Fruit fly (Drosophila melanogaster): ENCODE measurements around the gene tna.

The tna gene

DNA sequence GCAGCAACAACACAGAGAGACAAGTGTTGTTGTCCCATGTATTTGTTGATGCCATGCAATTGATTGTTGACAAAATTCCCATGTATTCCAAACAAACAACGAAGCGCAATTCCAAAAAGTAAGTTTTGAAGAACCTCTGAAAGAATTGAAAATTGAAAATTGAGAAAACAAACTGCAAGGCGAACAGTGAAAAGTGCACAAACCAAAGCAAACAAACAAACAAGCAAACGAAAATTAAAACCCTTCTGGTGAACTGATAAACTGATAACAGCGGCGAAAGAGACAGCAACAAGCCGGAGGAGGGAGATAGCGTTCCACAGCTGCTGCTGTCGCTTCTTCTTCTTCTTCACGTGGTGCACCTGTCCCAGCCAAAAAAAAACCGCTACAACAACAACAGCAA is 23.2 kb downstream of the tna start (continued):
- no peak for TF ChIP-seq eyg (GFP tag; optimal IDR thresholded peaks at IDR 0.05)
- TF ChIP-seq lilli (GFP tag; optimal IDR thresholded peaks at IDR 0.05), result no peak
- TF ChIP-seq Sry-β (GFP tag; optimal IDR thresholded peaks at IDR 0.05), result no peak
- TF ChIP-seq kni (GFP tag; optimal IDR thresholded peaks at IDR 0.05), result peak; percentile 48
- no peak for TF ChIP-seq CG14965 (GFP tag; optimal IDR thresholded peaks at IDR 0.05; ENCODE audit: borderline replicate concordance)
- TF ChIP-seq dpn (GFP tag; optimal IDR thresholded peaks at IDR 0.05), result peak in 1 of 2 experiments; percentile 10
- no peak for TF ChIP-seq Tbp (GFP tag; optimal IDR thresholded peaks at IDR 0.05)
- TF ChIP-seq CG1602 (GFP tag; optimal IDR thresholded peaks at IDR 0.05), result peak; percentile 15
- no peak for TF ChIP-seq tup (GFP tag; optimal IDR thresholded peaks at IDR 0.05)
- TF ChIP-seq Ssrp (tag; optimal IDR thresholded peaks at IDR 0.05), result peak; percentile 5
- TF ChIP-seq CG7839 (tag; optimal IDR thresholded peaks at IDR 0.05), result no peak
- no peak for TF ChIP-seq pnt (GFP tag; optimal IDR thresholded peaks at IDR 0.05)
- no peak for TF ChIP-seq Scr (GFP tag; IDR thresholded peaks at IDR 0.05; ENCODE audit: partially characterized antibody)
- TF ChIP-seq dmrt99B (tag; optimal IDR thresholded peaks at IDR 0.05), result no peak
- no peak for TF ChIP-seq CG6175 (GFP tag; IDR thresholded peaks at IDR 0.05)
- no peak for TF ChIP-seq Hr39 (optimal IDR thresholded peaks at IDR 0.05)
- no peak for TF ChIP-seq CG2712 (tag; optimal IDR thresholded peaks at IDR 0.05)
- no peak for TF ChIP-seq CG6765 (GFP tag; optimal IDR thresholded peaks at IDR 0.05)
- no peak for TF ChIP-seq CG3838 (GFP tag; optimal IDR thresholded peaks at IDR 0.05)
- TF ChIP-seq CG11723 (GFP tag; optimal IDR thresholded peaks at IDR 0.05), result no peak
- no peak; the same call in 1 of the 2 replicates for TF ChIP-seq ara (GFP tag; IDR thresholded peaks at IDR 0.05)
- TF ChIP-seq Dp (GFP tag; optimal IDR thresholded peaks at IDR 0.05), result no peak
- TF ChIP-seq CG30020 (tag; optimal IDR thresholded peaks at IDR 0.05), result no peak
- TF ChIP-seq Hmr (GFP tag; optimal IDR thresholded peaks at IDR 0.05), result no peak
- TF ChIP-seq CG15601 (tag; optimal IDR thresholded peaks at IDR 0.05), result no peak
- TF ChIP-seq ranshi (GFP tag; IDR thresholded peaks at IDR 0.05), result no peak
- TF ChIP-seq NC2α (GFP tag; optimal IDR thresholded peaks at IDR 0.05), result no peak
- TF ChIP-seq CG1647 (GFP tag; optimal IDR thresholded peaks at IDR 0.05), result no peak
- no peak for TF ChIP-seq pita (GFP tag; optimal IDR thresholded peaks at IDR 0.05)
- TF ChIP-seq corto (GFP tag; optimal IDR thresholded peaks at IDR 0.05), result no peak
- no peak for TF ChIP-seq CG7357 (GFP tag; IDR thresholded peaks at IDR 0.05)
- TF ChIP-seq twi (tag; optimal IDR thresholded peaks at IDR 0.05), result peak; percentile 2
- TF ChIP-seq CG15696 (tag; optimal IDR thresholded peaks at IDR 0.05), result peak; percentile 65
- peak; percentile 18 for TF ChIP-seq CG10209 (GFP tag; optimal IDR thresholded peaks at IDR 0.05)
- TF ChIP-seq jigr1 (GFP tag; IDR thresholded peaks at IDR 0.05), result no peak
- no peak for TF ChIP-seq Lhr (GFP tag; optimal IDR thresholded peaks at IDR 0.05)
- TF ChIP-seq CG8944 (GFP tag; optimal IDR thresholded peaks at IDR 0.05), result no peak
- no peak for TF ChIP-seq CG34422 (GFP tag; IDR thresholded peaks at IDR 0.05)
- TF ChIP-seq CG7786 (GFP tag; optimal IDR thresholded peaks at IDR 0.05), result no peak
- no peak for TF ChIP-seq HLH4C (GFP tag; IDR thresholded peaks at IDR 0.05; ENCODE audit: partially characterized antibody)
- TF ChIP-seq onecut (GFP tag; IDR thresholded peaks at IDR 0.05), result no peak
- peak; percentile 3 for TF ChIP-seq Atf-2 (GFP tag; optimal IDR thresholded peaks at IDR 0.05)
- TF ChIP-seq CG10274 (GFP tag; optimal IDR thresholded peaks at IDR 0.05), result no peak
- no peak for TF ChIP-seq CG6683 (GFP tag; optimal IDR thresholded peaks at IDR 0.05)
- TF ChIP-seq bab2 (GFP tag; optimal IDR thresholded peaks at IDR 0.05), result peak; percentile 43
- no peak for TF ChIP-seq gfzf (GFP tag; optimal IDR thresholded peaks at IDR 0.05)
- no peak for TF ChIP-seq CG2889 (GFP tag; IDR thresholded peaks at IDR 0.05)
- TF ChIP-seq CG9609 (GFP tag; optimal IDR thresholded peaks at IDR 0.05), result no peak
- no peak for TF ChIP-seq E2f2 (GFP tag; IDR thresholded peaks at IDR 0.05)
- TF ChIP-seq HmgD (GFP tag; optimal IDR thresholded peaks at IDR 0.05), result no peak
- no peak for TF ChIP-seq cad (GFP tag; optimal IDR thresholded peaks at IDR 0.05)
- no peak for TF ChIP-seq kay (GFP tag; optimal IDR thresholded peaks at IDR 0.05)

Measured in whole organism, embryonic.